Fruit fly (Drosophila melanogaster): Measurements from ENCODE around the gene CG11398.

The CG11398 gene

DNA sequence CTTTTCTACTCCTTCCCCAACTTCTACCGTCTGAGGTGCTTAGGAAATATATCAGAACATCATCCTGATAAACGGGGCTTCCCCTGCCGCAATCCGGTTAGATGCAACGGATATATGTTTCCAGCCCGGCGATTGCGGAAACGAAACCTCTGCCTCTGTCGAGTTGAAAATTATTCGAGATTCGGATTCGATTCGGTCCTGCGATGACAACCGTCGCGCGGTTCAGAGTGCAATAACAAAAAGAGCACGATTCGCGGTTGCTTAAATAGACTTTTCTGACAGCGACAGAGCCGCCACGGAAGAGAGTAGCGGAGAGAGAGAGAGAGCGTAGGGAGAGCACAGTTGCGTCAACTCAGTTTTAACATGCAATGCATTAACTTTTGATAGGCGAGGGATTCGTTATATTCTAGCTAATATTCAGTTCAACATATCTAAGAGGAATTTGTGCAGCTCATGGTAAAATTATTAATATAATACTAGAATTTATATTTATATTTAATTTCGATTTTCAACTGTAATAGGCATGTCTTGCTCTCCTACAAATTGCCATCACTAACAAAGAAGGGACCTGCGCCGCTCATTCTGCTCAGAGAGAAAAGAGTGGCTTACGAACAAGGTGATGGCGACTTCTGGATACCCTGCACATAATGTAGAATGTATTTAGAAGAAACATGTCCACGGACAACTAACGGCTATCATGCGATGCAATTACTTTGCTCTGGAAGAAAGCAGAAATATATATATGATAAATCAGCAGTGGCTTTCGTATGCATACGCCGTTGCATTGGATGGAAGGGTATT, 20.1 kb upstream of the CG11398 start (continued):
- TF ChIP-seq Med (GFP tag) (peak; percentile 97), Lhr (GFP tag; optimal IDR thresholded peaks at IDR 0.05) (peak; percentile 48), CG10959 (GFP tag; IDR thresholded peaks at IDR 0.05) (peak; percentile 87), h (optimal IDR thresholded peaks at IDR 0.05) (no peak), ken (GFP tag; IDR thresholded peaks at IDR 0.05) (peak; percentile 82), Max (GFP tag; optimal IDR thresholded peaks at IDR 0.05) (peak; percentile 45), maf-S (GFP tag; optimal IDR thresholded peaks at IDR 0.05) (peak; percentile 34), Optix (GFP tag; IDR thresholded peaks at IDR 0.05) (peak; percentile 87), ash1 (GFP tag; optimal IDR thresholded peaks at IDR 0.05) (no peak), phol (tag; optimal IDR thresholded peaks at IDR 0.05) (peak; percentile 83), Adf1 (GFP tag; IDR thresholded peaks at IDR 0.05) (peak; percentile 11; the same call in 1 of the 2 replicates), CG10565 (GFP tag; optimal IDR thresholded peaks at IDR 0.05) (peak; percentile 41), Sox100B (GFP tag; optimal IDR thresholded peaks at IDR 0.05) (peak; percentile 77), lola (GFP tag; optimal IDR thresholded peaks at IDR 0.05) (peak in 1 of 3 experiments; percentile 78), CrebB (tag; optimal IDR thresholded peaks at IDR 0.05) (peak; percentile 39), fru (optimal IDR thresholded peaks at IDR 0.05) (no peak), Kr (GFP tag; optimal IDR thresholded peaks at IDR 0.05) (no peak), Oaz (GFP tag; IDR thresholded peaks at IDR 0.05) (peak; percentile 75), MESR4 (GFP tag; optimal IDR thresholded peaks at IDR 0.05) (no peak), scrt (GFP tag; optimal IDR thresholded peaks at IDR 0.05) (peak; percentile 78), Ptx1 (GFP tag; IDR thresholded peaks at IDR 0.05) (peak; percentile 88), tgo (GFP tag; IDR thresholded peaks at IDR 0.05) (peak; percentile 77), run (tag; optimal IDR thresholded peaks at IDR 0.05) (peak; percentile 48), CG3281 (GFP tag; optimal IDR thresholded peaks at IDR 0.05) (peak; percentile 61), hkb (optimal IDR thresholded peaks at IDR 0.05) (no peak), hkb (GFP tag; IDR thresholded peaks at IDR 0.05) (peak; percentile 90), slbo (GFP tag; IDR thresholded peaks at IDR 0.05) (peak; percentile 74), Oli (tag; optimal IDR thresholded peaks at IDR 0.05) (peak; percentile 85), CG7271 (tag; optimal IDR thresholded peaks at IDR 0.05) (peak; percentile 2), trem (tag; optimal IDR thresholded peaks at IDR 0.05) (peak; percentile 68), CG43689 (GFP tag; IDR thresholded peaks at IDR 0.05) (peak; percentile 52; the same call in 1 of the 2 replicates), usp (GFP tag; optimal IDR thresholded peaks at IDR 0.05) (no peak), dimm (GFP tag; IDR thresholded peaks at IDR 0.05) (no peak), CG10321 (GFP tag; IDR thresholded peaks at IDR 0.05) (0 out of 2 replicates have a peak, but pooled peaks have one; percentile 48), CG8478 (optimal IDR thresholded peaks at IDR 0.05) (no peak), CG17829 (tag; optimal IDR thresholded peaks at IDR 0.05) (peak; percentile 89), Atf3 (GFP tag; optimal IDR thresholded peaks at IDR 0.05) (peak; percentile 97), CG17612 (GFP tag; IDR thresholded peaks at IDR 0.05) (peak; percentile 55; the same call in 1 of the 2 replicates), CG15269 (tag; optimal IDR thresholded peaks at IDR 0.05) (peak; percentile 81), CG10366 (GFP tag; IDR thresholded peaks at IDR 0.05) (peak; percentile 81), CG7745 (tag; optimal IDR thresholded peaks at IDR 0.05) (no peak), CG9609 (GFP tag; optimal IDR thresholded peaks at IDR 0.05) (peak; percentile 82), Meics (GFP tag; optimal IDR thresholded peaks at IDR 0.05) (peak; percentile 73), Dref (GFP tag; IDR thresholded peaks at IDR 0.05) (no peak), pnt (GFP tag; optimal IDR thresholded peaks at IDR 0.05) (peak; percentile 61), row (GFP tag; IDR thresholded peaks at IDR 0.05) (peak; percentile 97), gsb (GFP tag; IDR thresholded peaks at IDR 0.05) (no peak), lab (GFP tag; optimal IDR thresholded peaks at IDR 0.05) (peak; percentile 79), Xbp1 (GFP tag; optimal IDR thresholded peaks at IDR 0.05) (peak; percentile 62), CHES-1-like (GFP tag; optimal IDR thresholded peaks at IDR 0.05) (peak; percentile 69), PHDP (tag; optimal IDR thresholded peaks at IDR 0.05) (peak; percentile 85)

All from whole organism, embryonic.